Worm (Caenorhabditis elegans) whole organism, L4/young adult: Measurements from ENCODE around the gene Y46E12BL.2.

Experiments
- W03F9.2 ChIP-seq: fragments of 150-350 bp; optimal IDR thresholded peaks from 2 replicates; lab custom pipeline; 2014; ENCODE audit warnings: missing biosample characterization, missing genetic modification characterization
- him-1 ChIP-seq: sonication (generic microtip); optimal IDR thresholded peaks from 2 replicates; lab custom pipeline; 2016; ENCODE audit warnings: missing genotype, missing genetic modification reagents, missing genetic modification characterization, missing compliant biosample characterization

- TF ChIP-seq him-1 (tag; lab: Kevin White, UChicago) (no peak), W03F9.2 (tag; lab: Kevin White, UChicago) (no peak)
Observed at ce11 chrII:15212260-15212914, 20.4 kb upstream of the Y46E12BL.2 start.
